Worm (Caenorhabditis elegans) whole organism, L4 larva: Measurements from ENCODE around the gene mlt-9.
A peak's percentile ranks its signal among the peaks of the same experiment; 100 is the strongest.

Experiments used
- F49E8.2 ChIP-seq: sonication (generic microtip); optimal IDR thresholded peaks from 2 replicates; lab custom pipeline; 2016; ENCODE audit warnings: missing compliant biosample characterization, mild to moderate bottlenecking, missing genetic modification characterization, borderline replicate concordance
- ama-1 ChIP-seq: fragments of 150-350 bp; optimal IDR thresholded peaks from 2 replicates; lab custom pipeline; 2014; ENCODE audit warnings: inconsistent platforms, mixed read lengths
- daf-8 ChIP-seq: fragments of 200-800 bp; sonication (Bioruptor generic); IDR thresholded peaks from 2 replicates; pipeline ENCODE4 v1.3.6; 2022; ENCODE audit warnings: missing genetic modification characterization, missing compliant biosample characterization
- dmd-9 ChIP-seq: fragments of 200-800 bp; sonication (Bioruptor generic); IDR thresholded peaks from 2 replicates; pipeline ENCODE4 v1.3.6; 2022; ENCODE audit warnings: missing genetic modification reagents, missing genetic modification characterization, missing compliant biosample characterization
- hlh-11 ChIP-seq: fragments of 200-800 bp; sonication (Bioruptor generic); optimal IDR thresholded peaks from 2 replicates; lab custom pipeline; 2018; ENCODE audit warnings: mild to moderate bottlenecking, missing genetic modification characterization, missing compliant biosample characterization
- hmg-1.1 ChIP-seq: fragments of 200-800 bp; sonication (Bioruptor generic); IDR thresholded peaks from 2 replicates; pipeline ENCODE4 v1.3.6; 2022; ENCODE audit warnings: missing genetic modification reagents, missing genetic modification characterization, missing compliant biosample characterization
- lin-13 ChIP-seq: fragments of 150-350 bp; optimal IDR thresholded peaks from 2 replicates; lab custom pipeline; 2014; ENCODE audit warnings: missing biosample characterization, missing genetic modification reagents, missing genetic modification characterization
- lin-15B ChIP-seq: fragments of 150-350 bp; sonication (generic microtip); optimal IDR thresholded peaks from 3 replicates; lab custom pipeline; 2014; ENCODE audit warnings: missing biosample characterization, missing genetic modification characterization
- nhr-111 ChIP-seq: fragments of 200-800 bp; sonication (Bioruptor generic); optimal IDR thresholded peaks from 2 replicates; lab custom pipeline; 2018; ENCODE audit warnings: mild to moderate bottlenecking, missing genetic modification characterization, missing compliant biosample characterization
- tag-97 ChIP-seq: fragments of 200-800 bp; sonication (Bioruptor generic); IDR thresholded peaks from 2 replicates; pipeline ENCODE4 v1.3.6; 2022; ENCODE audit warnings: missing genetic modification characterization, missing compliant biosample characterization
- unc-62 ChIP-seq, 3 experiments: fragments of 150-350 bp in 1 of 3; sonication (generic microtip); optimal IDR thresholded peaks in 2 of 3; peaks in 1 of 3; 1 replicate in 1 of 3; 2 replicates in 2 of 3; lab custom pipeline; 2014 to 2017; ENCODE audit warnings: missing biosample characterization in 3 of 3, missing genetic modification characterization in 3 of 3, missing genetic modification reagents in 3 of 3, missing genotype in 1 of 3

mlt-9 gene

DNA sequence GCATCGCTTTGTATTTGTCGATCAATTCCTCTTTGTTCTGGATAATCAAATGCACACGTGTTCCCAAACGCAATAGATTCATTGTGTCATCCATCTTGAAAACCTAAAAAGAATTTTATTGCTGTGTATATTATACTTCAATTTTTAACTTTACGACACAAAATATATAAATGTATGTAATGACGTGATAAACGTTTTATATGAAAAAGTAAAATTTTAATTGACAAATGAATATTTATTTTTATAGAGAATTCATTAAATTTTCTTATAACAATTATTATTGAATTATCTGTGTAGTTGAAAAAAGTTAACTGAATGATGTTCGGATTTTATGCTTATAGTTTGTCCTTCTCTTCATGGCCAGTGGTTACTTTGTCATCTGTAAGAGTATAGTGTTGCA, 51.7 kb downstream of the mlt-9 start, which contains the start of gene H03G16.7:
H03G16.7 (minus strand) TSS at position 101 of the 400 bp plus-strand sequence.
- no peak for TF ChIP-seq dmd-9 (GFP tag; lab: Robert Waterston, UW)
- no peak for TF ChIP-seq daf-8 (GFP tag; lab: Robert Waterston, UW)
- TF ChIP-seq hmg-1.1 (GFP tag; lab: Robert Waterston, UW): no peak
- TF ChIP-seq tag-97 (GFP tag; lab: Robert Waterston, UW): no peak
- no peak for TF ChIP-seq nhr-111 (GFP tag; lab: Kevin White, UChicago)
- no peak for TF ChIP-seq lin-15B (tag; lab: Kevin White, UChicago)
- no peak for TF ChIP-seq F49E8.2 (tag; lab: Kevin White, UChicago)
- TF ChIP-seq ama-1 (lab: Kevin White, UChicago): no peak

DNA sequence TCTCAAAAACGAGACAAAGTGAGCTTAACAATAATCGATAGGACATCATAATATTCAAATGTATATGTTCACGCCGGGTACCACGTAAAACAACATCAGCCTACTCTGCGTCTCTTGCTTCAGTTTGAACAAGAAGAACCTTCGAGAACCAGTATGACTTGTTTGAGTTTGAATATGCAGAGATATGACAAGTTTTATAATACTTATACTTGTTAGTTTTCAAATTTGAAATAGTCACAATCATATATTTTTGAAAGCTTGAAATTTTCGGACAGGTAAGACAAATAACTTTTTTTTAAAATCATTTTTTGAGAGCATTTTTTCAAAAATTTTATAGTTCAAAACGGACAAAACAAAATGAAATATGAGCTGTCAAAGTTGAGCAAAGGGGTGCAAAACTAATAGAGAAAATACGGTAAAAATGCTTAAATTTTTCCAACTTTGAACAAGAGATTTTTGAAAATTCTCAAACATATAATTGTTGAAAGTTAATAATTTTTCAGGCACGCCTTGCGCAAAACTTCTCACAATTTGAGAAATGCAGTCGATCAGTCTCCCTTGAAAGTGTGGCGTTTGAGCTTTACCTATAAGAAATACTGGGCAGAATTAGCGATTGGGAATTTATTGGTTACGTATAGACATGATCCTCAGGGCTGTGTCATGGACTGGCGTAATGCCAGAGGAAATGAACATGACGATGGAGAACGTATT, 54.2 kb downstream of the mlt-9 start, which contains the start of gene H03G16.1:
H03G16.1 (plus strand) TSS at position 661 of the 711 bp plus-strand sequence.
- peak in 1 of 2 experiments; percentile 92 for TF ChIP-seq unc-62 (GFP tag; optimal IDR thresholded peaks at IDR 0.05 in 1 of 2; lab: Kevin White, UChicago)
- no peak for TF ChIP-seq unc-62 (tag; optimal IDR thresholded peaks at IDR 0.05; lab: Kevin White, UChicago)
- no peak for TF ChIP-seq hlh-11 (tag; lab: Kevin White, UChicago)

DNA sequence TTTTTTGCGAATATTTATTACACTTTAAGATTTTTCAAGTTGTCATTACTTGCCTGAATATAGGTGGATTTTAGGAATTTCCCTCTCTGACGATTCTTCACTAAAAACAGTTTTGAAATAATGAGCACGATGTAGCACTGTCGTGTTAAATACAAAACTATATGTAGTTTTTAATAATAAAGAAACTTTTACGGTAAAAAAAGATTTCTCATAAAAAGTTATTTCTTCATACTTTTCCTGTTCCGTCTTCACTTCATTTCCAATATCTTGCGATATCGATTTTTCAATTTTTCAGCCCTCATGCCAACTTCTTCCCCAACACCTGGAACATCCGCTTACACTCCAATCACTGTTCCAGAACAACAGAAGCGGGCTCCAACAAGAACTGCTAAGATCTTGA, 55.2 kb downstream of the mlt-9 start, which contains the start of gene H03G16.6:
H03G16.6 (plus strand) TSS at position 301 of the 400 bp plus-strand sequence.
- no peak for TF ChIP-seq lin-13
